Worm (Caenorhabditis elegans) whole organism, late embryonic: Measurements from ENCODE around the gene F26D11.2.

Source experiments
- ceh-48 ChIP-seq: sonication (generic microtip); optimal IDR thresholded peaks from 2 replicates; lab custom pipeline; 2016; ENCODE audit warnings: missing genetic modification characterization, inconsistent platforms, missing compliant biosample characterization
- rnt-1 ChIP-seq: sonication (generic microtip); optimal IDR thresholded peaks from 2 replicates; lab custom pipeline; 2016; ENCODE audit warnings: missing genetic modification characterization, missing compliant biosample characterization
- sox-4 ChIP-seq: sonication (generic microtip); optimal IDR thresholded peaks from 2 replicates; lab custom pipeline; 2017; ENCODE audit warnings: mild to moderate bottlenecking, missing genetic modification characterization, inconsistent platforms, missing compliant biosample characterization

DNA sequence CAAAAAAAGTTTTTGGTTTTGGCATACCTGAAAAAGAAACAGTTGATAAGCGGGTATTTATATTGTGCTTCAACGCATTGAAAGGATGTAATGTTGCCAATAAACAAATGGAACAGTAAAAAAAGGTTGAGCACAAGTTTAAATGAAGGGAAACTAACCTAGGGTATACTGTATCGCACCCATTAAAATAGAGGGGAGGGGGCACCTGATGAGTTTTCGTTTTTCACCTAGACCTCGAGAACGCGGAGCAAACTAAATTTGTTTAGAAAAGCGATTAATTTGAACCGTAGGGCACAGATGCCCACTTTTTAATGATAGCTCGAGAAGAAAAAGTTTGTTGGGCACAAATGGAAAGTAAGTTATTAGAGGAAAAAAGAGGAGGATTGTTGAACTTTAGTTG is 26.1 kb upstream of the F26D11.2 start, which contains the start of gene ncx-10:
- no peak for TF ChIP-seq ceh-48 (tag; lab: Kevin White, UChicago)
- no peak for TF ChIP-seq rnt-1 (tag; lab: Kevin White, UChicago)
- TF ChIP-seq sox-4 (tag; lab: Kevin White, UChicago), result no peak
